Fruit fly (Drosophila melanogaster) whole organism, embryonic: ENCODE results near the gene pyd.

Experiments used
- Antp ChIP-seq: fragments of 200-800 bp; sonication (Bioruptor generic); optimal IDR thresholded peaks from 3 replicates; lab custom pipeline; 2016; ENCODE audit warnings: missing biosample characterization, missing genetic modification characterization
- Awh ChIP-seq: fragments of 200-800 bp; sonication (Bioruptor generic); IDR thresholded peaks from 2 replicates; pipeline ENCODE4, ENCODE4 v1.3.6; 2022; ENCODE audit warnings: missing biosample characterization, missing genetic modification characterization
- B-H1 ChIP-seq: fragments of 200-800 bp; sonication (Bioruptor generic); IDR thresholded peaks from 3 replicates; pipeline ENCODE4 v1.3.6; 2022; ENCODE audit warnings: missing biosample characterization, missing genetic modification characterization
- BEAF-32 ChIP-seq: fragments of 200-800 bp; sonication (Bioruptor generic); optimal IDR thresholded peaks from 3 replicates; lab custom pipeline; 2017; ENCODE audit warnings: missing biosample characterization, missing genetic modification characterization, mild to moderate bottlenecking, moderate library complexity, missing genetic modification reagents
- CG10274 ChIP-seq: fragments of 200-800 bp; sonication (Bioruptor generic); optimal IDR thresholded peaks from 3 replicates; lab custom pipeline; 2017; ENCODE audit warnings: missing biosample characterization, mild to moderate bottlenecking, missing genetic modification characterization
- CG11560 ChIP-seq: fragments of 200-800 bp; sonication (Bioruptor generic); IDR thresholded peaks from 3 replicates; pipeline ENCODE4 v1.3.6; 2022; ENCODE audit warnings: missing biosample characterization, missing genetic modification characterization
- CG11723 ChIP-seq: fragments of 200-800 bp; sonication (Bioruptor generic); optimal IDR thresholded peaks from 2 replicates; lab custom pipeline; 2017; ENCODE audit warnings: missing biosample characterization, mild to moderate bottlenecking, missing genetic modification characterization
- CG13894 ChIP-seq: fragments of 200-800 bp; sonication (Bioruptor generic); optimal IDR thresholded peaks from 3 replicates; lab custom pipeline; 2018; ENCODE audit warnings: missing biosample characterization, mild to moderate bottlenecking, missing genetic modification characterization, moderate library complexity
- CG14441 ChIP-seq: fragments of 200-800 bp; sonication (Bioruptor generic); IDR thresholded peaks from 2 replicates; pipeline ENCODE4 v1.3.6; 2022; ENCODE audit warnings: missing biosample characterization, missing genetic modification characterization
- CG14667 ChIP-seq: fragments of 200-800 bp; sonication (Bioruptor generic); IDR thresholded peaks from 2 replicates; pipeline ENCODE4 v1.3.6; 2022; ENCODE audit warnings: missing biosample characterization, missing genetic modification characterization
- CG14710 ChIP-seq: fragments of 200-800 bp; sonication (Bioruptor generic); optimal IDR thresholded peaks from 3 replicates; lab custom pipeline; 2019; ENCODE audit warnings: missing biosample characterization, mild to moderate bottlenecking, missing genetic modification characterization, moderate library complexity
- CG1647 ChIP-seq: fragments of 200-800 bp; sonication (Bioruptor generic); optimal IDR thresholded peaks from 3 replicates; lab custom pipeline; 2016; ENCODE audit warnings: missing biosample characterization, missing genetic modification characterization
- CG18476 ChIP-seq: fragments of 200-800 bp; sonication (Bioruptor generic); optimal IDR thresholded peaks from 2 replicates; lab custom pipeline; 2016; ENCODE audit warnings: missing biosample characterization, mild to moderate bottlenecking, missing genetic modification characterization
- CG2889 ChIP-seq: fragments of 200-800 bp; sonication (Bioruptor generic); IDR thresholded peaks from 3 replicates; pipeline ENCODE4 v1.3.6; 2022; ENCODE audit warnings: missing biosample characterization, missing genetic modification characterization
- CG32767 ChIP-seq: fragments of 200-800 bp; sonication (Bioruptor generic); IDR thresholded peaks from 2 replicates; pipeline ENCODE4 v1.3.6; 2022; ENCODE audit warnings: missing biosample characterization, missing genetic modification characterization
- CG33213 ChIP-seq: fragments of 200-800 bp; sonication (Bioruptor generic); optimal IDR thresholded peaks from 3 replicates; lab custom pipeline; 2016; ENCODE audit warnings: missing biosample characterization, missing genetic modification characterization
- CG4424 ChIP-seq: fragments of 200-800 bp; sonication (Bioruptor generic); optimal IDR thresholded peaks from 3 replicates; lab custom pipeline; 2016; ENCODE audit warnings: missing biosample characterization, missing genetic modification characterization
- CG4617 ChIP-seq: fragments of 200-800 bp; sonication (Bioruptor generic); optimal IDR thresholded peaks from 3 replicates; lab custom pipeline; 2016; ENCODE audit warnings: missing biosample characterization, missing genetic modification characterization, borderline replicate concordance
- CG6272 ChIP-seq: fragments of 200-800 bp; sonication (Bioruptor generic); IDR thresholded peaks from 2 replicates; pipeline ENCODE4 v1.3.6; 2022; ENCODE audit warnings: missing biosample characterization, missing genetic modification characterization
- CG6689 ChIP-seq: fragments of 200-800 bp; sonication (Bioruptor generic); IDR thresholded peaks from 2 replicates; pipeline ENCODE4 v1.3.6; 2022; ENCODE audit warnings: missing biosample characterization, missing genetic modification characterization
- CG8388 ChIP-seq: fragments of 200-800 bp; sonication (Bioruptor generic); optimal IDR thresholded peaks from 2 replicates; lab custom pipeline; 2019; ENCODE audit warnings: missing biosample characterization, mild to moderate bottlenecking, missing genetic modification characterization, moderate library complexity
- CG9727 ChIP-seq: fragments of 200-800 bp; sonication (Bioruptor generic); optimal IDR thresholded peaks from 3 replicates; lab custom pipeline; 2017; ENCODE audit warnings: missing biosample characterization, mild to moderate bottlenecking, missing genetic modification characterization
- CG9817 ChIP-seq: fragments of 200-800 bp; sonication (Bioruptor generic); optimal IDR thresholded peaks from 2 replicates; lab custom pipeline; 2018; ENCODE audit warnings: missing biosample characterization, mild to moderate bottlenecking, missing genetic modification characterization, moderate library complexity
- CHES-1-like ChIP-seq: fragments of 200-800 bp; sonication (Bioruptor generic); optimal IDR thresholded peaks from 2 replicates; lab custom pipeline; 2016; ENCODE audit warnings: missing biosample characterization, missing genetic modification characterization
- Dfd ChIP-seq, 2 experiments: fragments of >200 bp; optimal IDR thresholded peaks; 2 replicates each; lab custom pipeline; 2017; ENCODE audit warnings: missing biosample characterization in 2 of 2, missing genetic modification characterization in 2 of 2
- Dref ChIP-seq: fragments of 200-800 bp; sonication (Bioruptor generic); IDR thresholded peaks from 2 replicates; pipeline ENCODE4 v1.3.6; 2022; ENCODE audit warnings: missing biosample characterization, missing genetic modification characterization
- E2f1 ChIP-seq: fragments of 200-800 bp; sonication (Bioruptor generic); IDR thresholded peaks from 2 replicates; pipeline ENCODE4 v1.3.6; 2022; ENCODE audit warnings: missing biosample characterization, missing genetic modification characterization
- Fer1 ChIP-seq: fragments of 200-800 bp; sonication (Bioruptor generic); optimal IDR thresholded peaks from 2 replicates; lab custom pipeline; 2017; ENCODE audit warnings: missing biosample characterization, mild to moderate bottlenecking, missing genetic modification characterization
- H2.0 ChIP-seq: fragments of 200-800 bp; sonication (Bioruptor generic); IDR thresholded peaks from 2 replicates; pipeline ENCODE4 v1.3.6; 2022; ENCODE audit warnings: missing biosample characterization, missing genetic modification characterization
- Kr ChIP-seq: fragments of 200-800 bp; sonication (Bioruptor generic); optimal IDR thresholded peaks from 2 replicates; lab custom pipeline; 2017; ENCODE audit warnings: missing biosample characterization, mild to moderate bottlenecking, missing genetic modification characterization
- Oaz ChIP-seq: fragments of 200-800 bp; sonication (Bioruptor generic); IDR thresholded peaks from 2 replicates; pipeline ENCODE4 v1.3.6; 2022; ENCODE audit warnings: missing biosample characterization, missing genetic modification characterization
- Ravus ChIP-seq: fragments of 200-800 bp; sonication (Bioruptor generic); IDR thresholded peaks from 2 replicates; pipeline ENCODE4 v1.3.6; 2022; ENCODE audit warnings: missing biosample characterization, missing genetic modification characterization
- Sox102F ChIP-seq: fragments of 200-800 bp; sonication (Bioruptor generic); optimal IDR thresholded peaks from 2 replicates; lab custom pipeline; 2018; ENCODE audit warnings: missing biosample characterization, mild to moderate bottlenecking, missing genetic modification characterization, moderate library complexity
- Stat92E ChIP-seq, 3 experiments: fragments of >200 bp in 2 of 3; fragments of 200-800 bp in 1 of 3; sonication (Bioruptor generic) in 1 of 3; optimal IDR thresholded peaks; 2 replicates each; lab custom pipeline; 2017 to 2019; ENCODE audit warnings: missing biosample characterization in 3 of 3, missing genetic modification characterization in 3 of 3, mild to moderate bottlenecking in 1 of 3, moderate library complexity in 1 of 3
- abd-A ChIP-seq: fragments of 200-800 bp; sonication (Bioruptor generic); optimal IDR thresholded peaks from 3 replicates; lab custom pipeline; 2019; ENCODE audit warnings: missing biosample characterization, mild to moderate bottlenecking, missing genetic modification characterization, moderate library complexity
- al ChIP-seq: fragments of 200-800 bp; sonication (Bioruptor generic); IDR thresholded peaks from 2 replicates; pipeline ENCODE4 v1.3.6; 2022; ENCODE audit warnings: missing biosample characterization, missing genetic modification characterization
- croc ChIP-seq: fragments of 200-800 bp; sonication (Bioruptor generic); conservative IDR thresholded peaks from 3 replicates; pipeline ENCODE4 v1.3.6; 2022; ENCODE audit warnings: missing biosample characterization, missing genetic modification characterization
- esg ChIP-seq: fragments of 200-800 bp; sonication (Bioruptor generic); conservative IDR thresholded peaks from 2 replicates; pipeline ENCODE4 v1.3.6; 2022; ENCODE audit warnings: missing biosample characterization, missing genetic modification characterization
- fd3F ChIP-seq: fragments of 200-800 bp; sonication (Bioruptor generic); optimal IDR thresholded peaks from 2 replicates; lab custom pipeline; 2018; ENCODE audit warnings: missing biosample characterization, mild to moderate bottlenecking, missing genetic modification characterization, moderate library complexity
- fd96Cb ChIP-seq: fragments of 200-800 bp; sonication (Bioruptor generic); optimal IDR thresholded peaks from 2 replicates; lab custom pipeline; 2018; ENCODE audit warnings: missing biosample characterization, mild to moderate bottlenecking, missing genetic modification characterization, moderate library complexity
- gro ChIP-seq: fragments of 200-800 bp; sonication (Bioruptor generic); optimal IDR thresholded peaks from 2 replicates; lab custom pipeline; 2016; ENCODE audit warnings: missing biosample characterization, missing genetic modification characterization
- jumu ChIP-seq: fragments of 200-800 bp; sonication (Bioruptor generic); optimal IDR thresholded peaks from 3 replicates; lab custom pipeline; 2016; ENCODE audit warnings: missing biosample characterization, missing genetic modification characterization
- lmd ChIP-seq: fragments of 200-800 bp; sonication (Bioruptor generic); IDR thresholded peaks from 2 replicates; pipeline ENCODE4 v1.3.6; 2022; ENCODE audit warnings: missing biosample characterization, missing genetic modification characterization
- odd ChIP-seq: fragments of 200-800 bp; sonication (Bioruptor generic); optimal IDR thresholded peaks from 2 replicates; lab custom pipeline; 2017; ENCODE audit warnings: missing biosample characterization, mild to moderate bottlenecking, missing genetic modification characterization
- repo ChIP-seq: fragments of 200-800 bp; sonication (Bioruptor generic); optimal IDR thresholded peaks from 2 replicates; lab custom pipeline; 2016; ENCODE audit warnings: missing biosample characterization, missing genetic modification characterization
- sens ChIP-seq: fragments of 200-800 bp; sonication (Bioruptor generic); peaks from one replicate; lab custom pipeline; 2016; ENCODE audit warnings: missing biosample characterization, missing genetic modification characterization
- sim ChIP-seq: fragments of 200-800 bp; sonication (Bioruptor generic); IDR thresholded peaks from 2 replicates; pipeline ENCODE4 v1.3.6; 2022; ENCODE audit warnings: missing biosample characterization, missing genetic modification characterization
- ssp ChIP-seq: fragments of 200-800 bp; sonication (Bioruptor generic); IDR thresholded peaks from 2 replicates; pipeline ENCODE4 v1.3.6; 2022; ENCODE audit warnings: missing biosample characterization, missing genetic modification characterization
- tgo ChIP-seq: fragments of 200-800 bp; sonication (Bioruptor generic); IDR thresholded peaks from 3 replicates; pipeline ENCODE4 v1.3.6; 2022; ENCODE audit warnings: missing biosample characterization, missing genetic modification characterization
- unpg ChIP-seq: fragments of 200-800 bp; sonication (Bioruptor generic); optimal IDR thresholded peaks from 3 replicates; lab custom pipeline; 2018; ENCODE audit warnings: missing biosample characterization, mild to moderate bottlenecking, missing genetic modification characterization, moderate library complexity
- usp ChIP-seq: fragments of >200 bp; optimal IDR thresholded peaks from 2 replicates; lab custom pipeline; 2017; ENCODE audit warnings: missing biosample characterization, missing genetic modification characterization
- yki ChIP-seq: fragments of >200 bp; optimal IDR thresholded peaks from 3 replicates; lab custom pipeline; 2018

Gene pyd

DNA sequence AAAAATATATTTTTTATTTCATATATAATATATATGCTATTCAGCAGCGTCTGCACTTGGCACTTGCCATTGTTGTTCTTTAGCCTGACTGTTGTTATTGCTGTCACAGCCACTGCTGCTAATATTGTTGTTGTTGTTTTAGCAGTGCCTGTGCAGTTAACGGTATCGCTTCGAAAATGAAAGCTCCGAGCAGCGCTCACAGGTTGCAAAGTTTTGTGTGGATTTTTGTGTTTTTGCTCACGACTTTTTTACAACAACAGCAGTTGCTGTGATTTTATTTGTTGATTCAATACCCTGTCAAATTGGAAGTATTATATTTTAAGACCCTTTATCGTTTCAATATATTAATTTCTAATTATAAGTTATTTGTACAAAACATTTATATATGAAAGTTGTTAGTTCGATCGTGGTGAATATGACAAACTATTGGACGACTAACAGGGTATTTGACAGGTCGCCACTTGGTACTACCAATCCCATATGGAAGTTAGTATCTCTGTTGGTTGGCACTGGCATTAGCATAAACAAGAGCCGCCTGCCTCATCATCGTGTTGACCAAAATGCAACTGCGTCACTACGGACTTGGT, 32.2 kb upstream of the pyd start (continued):
- peak; percentile 64; the same call in 1 of the 2 replicates for TF ChIP-seq Awh (GFP tag; lab: Robert Waterston, UW)
- TF ChIP-seq Antp (GFP tag; lab: Kevin White, UChicago) = no peak
- no peak for TF ChIP-seq CG18476 (GFP tag; lab: Kevin White, UChicago)
- TF ChIP-seq BEAF-32 (GFP tag; lab: Kevin White, UChicago) = no peak
- TF ChIP-seq H2.0 (GFP tag; lab: Robert Waterston, UW) = peak; percentile 40; the same call in 1 of the 2 replicates
- TF ChIP-seq fd3F (GFP tag; lab: Kevin White, UChicago) = no peak
- no peak for TF ChIP-seq CG11723 (GFP tag; lab: Kevin White, UChicago)
- 0 out of 2 replicates have a peak, but pooled peaks have one; percentile 8 for TF ChIP-seq E2f1
- TF ChIP-seq CG8388 (GFP tag; lab: Kevin White, UChicago) = peak; percentile 44
- TF ChIP-seq CG4424 = no peak
- TF ChIP-seq yki (lab: Kevin White, UChicago) = no peak
- no peak for TF ChIP-seq CG14667 (GFP tag; lab: Robert Waterston, UW)
- TF ChIP-seq CG10274 = no peak
- TF ChIP-seq esg (GFP tag; lab: Robert Waterston, UW) = no peak
- peak; percentile 84 for TF ChIP-seq Sox102F (GFP tag; lab: Kevin White, UChicago)
- TF ChIP-seq CG6689 (GFP tag; lab: Robert Waterston, UW) = 0 out of 2 replicates have a peak, but pooled peaks have one; percentile 19
- TF ChIP-seq CG13894 (tag; lab: Kevin White, UChicago) = no peak
- no peak for TF ChIP-seq CG14710 (tag; lab: Kevin White, UChicago)
- no peak for TF ChIP-seq CG1647 (GFP tag; lab: Kevin White, UChicago)
- TF ChIP-seq Ravus (GFP tag; lab: Robert Waterston, UW) = no peak
- no peak for TF ChIP-seq odd (GFP tag; lab: Kevin White, UChicago)
- no peak for TF ChIP-seq Fer1 (GFP tag; lab: Kevin White, UChicago)
- no peak for TF ChIP-seq Kr (GFP tag; lab: Kevin White, UChicago)
- TF ChIP-seq croc (GFP tag; lab: Robert Waterston, UW) = no peak; the same call in 2 of the 3 replicates
- TF ChIP-seq usp (GFP tag; lab: Kevin White, UChicago) = no peak
- TF ChIP-seq Oaz = no peak
- TF ChIP-seq CG6272 (GFP tag; lab: Robert Waterston, UW) = no peak
- no peak for TF ChIP-seq sim (GFP tag; lab: Robert Waterston, UW)
- TF ChIP-seq jumu (GFP tag; lab: Kevin White, UChicago) = no peak
- no peak for TF ChIP-seq al (GFP tag; lab: Robert Waterston, UW)
- TF ChIP-seq ssp = no peak
- TF ChIP-seq CG14441 (GFP tag; lab: Robert Waterston, UW) = 0 out of 2 replicates have a peak, but pooled peaks have one; percentile 22
- no peak for TF ChIP-seq CHES-1-like (GFP tag; lab: Kevin White, UChicago)
- no peak for TF ChIP-seq CG33213
- TF ChIP-seq Stat92E (GFP tag; optimal IDR thresholded peaks at IDR 0.05; lab: Kevin White, UChicago) = no peak
- no peak for TF ChIP-seq Dfd (GFP tag; optimal IDR thresholded peaks at IDR 0.05; lab: Kevin White, UChicago)
- TF ChIP-seq CG11560 (tag; lab: Robert Waterston, UW) = no peak
- TF ChIP-seq repo = no peak
- TF ChIP-seq unpg (GFP tag; lab: Kevin White, UChicago) = peak; percentile 58
- no peak for TF ChIP-seq CG9817 (tag; lab: Kevin White, UChicago)
- no peak for TF ChIP-seq CG2889
- no peak for TF ChIP-seq B-H1 (GFP tag; lab: Robert Waterston, UW)
- no peak for TF ChIP-seq sens
- TF ChIP-seq tgo (GFP tag; lab: Robert Waterston, UW) = peak; percentile 69
- TF ChIP-seq CG4617 = no peak
- no peak for TF ChIP-seq CG32767 (GFP tag; lab: Robert Waterston, UW)
- TF ChIP-seq abd-A (tag; lab: Kevin White, UChicago) = no peak
- peak; percentile 51 for TF ChIP-seq fd96Cb (tag; lab: Kevin White, UChicago)
- no peak for TF ChIP-seq CG9727 (GFP tag; lab: Kevin White, UChicago)
- 0 out of 2 replicates have a peak, but pooled peaks have one; percentile 17 for TF ChIP-seq lmd (GFP tag; lab: Robert Waterston, UW)
- TF ChIP-seq gro (GFP tag; lab: Kevin White, UChicago) = no peak
- no peak for TF ChIP-seq Dref (GFP tag; lab: Robert Waterston, UW)
